Worm (Caenorhabditis elegans) whole organism, L3 larva: ENCODE results near the gene srh-75.

Experiments
- lin-15B ChIP-seq: fragments of 150-350 bp; optimal IDR thresholded peaks from 2 replicates; lab custom pipeline; 2014; ENCODE audit warnings: missing biosample characterization, missing genetic modification characterization
- nhr-11 ChIP-seq: fragments of 150-350 bp; optimal IDR thresholded peaks from 2 replicates; lab custom pipeline; 2014; ENCODE audit warnings: missing biosample characterization, missing genetic modification characterization
- pqm-1 ChIP-seq: fragments of 150-350 bp; optimal IDR thresholded peaks from 2 replicates; lab custom pipeline; 2017; ENCODE audit warnings: missing biosample characterization, missing genetic modification characterization, inconsistent platforms
- snpc-4 ChIP-seq: fragments of 150-350 bp; optimal IDR thresholded peaks from 2 replicates; lab custom pipeline; 2014; ENCODE audit warnings: missing biosample characterization, missing genetic modification characterization
- unc-62 ChIP-seq: fragments of 150-350 bp; sonication (generic microtip); optimal IDR thresholded peaks from 4 replicates; lab custom pipeline; 2014; ENCODE audit warnings: missing biosample characterization, missing genetic modification reagents, missing genetic modification characterization
- ztf-11 ChIP-seq: fragments of 150-350 bp; optimal IDR thresholded peaks from 2 replicates; lab custom pipeline; 2014; ENCODE audit warnings: missing biosample characterization, missing genetic modification characterization
- ztf-4 ChIP-seq: fragments of 150-350 bp; optimal IDR thresholded peaks from 2 replicates; lab custom pipeline; 2014; ENCODE audit warnings: missing biosample characterization, missing genetic modification characterization

DNA sequence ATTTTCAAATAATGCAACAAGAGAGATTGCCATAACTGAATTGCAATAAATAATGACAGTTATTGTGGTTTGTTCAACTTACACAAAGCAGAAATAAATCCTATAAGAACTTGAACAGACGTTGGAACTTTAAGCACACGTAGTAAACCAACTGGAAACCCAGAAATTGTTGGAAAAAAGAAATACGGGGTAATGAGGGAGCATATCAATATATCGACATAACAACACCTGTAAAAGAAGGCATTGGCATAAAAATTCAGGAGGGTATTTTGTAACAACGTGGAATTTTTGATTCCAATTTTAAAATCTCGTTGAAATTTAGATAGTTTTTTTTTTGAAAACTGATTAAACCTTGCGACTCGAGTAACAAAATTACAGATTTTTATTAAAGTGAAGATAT lies 459 bp downstream of the srh-75 start:
- TF ChIP-seq ztf-11 = no peak
- no peak for TF ChIP-seq unc-62
- TF ChIP-seq lin-15B = no peak
- no peak for TF ChIP-seq ztf-4 (tag; lab: Kevin White, UChicago)
- no peak for TF ChIP-seq nhr-11 (tag; lab: Kevin White, UChicago)
- TF ChIP-seq snpc-4 (tag; lab: Kevin White, UChicago) = no peak
- no peak for TF ChIP-seq pqm-1
